Worm (Caenorhabditis elegans) whole organism, midembryonic: ENCODE data around the gene Y51H7C.10.

Experiments
- T22C8.4 ChIP-seq: fragments of 200-800 bp; sonication (Bioruptor generic); IDR thresholded peaks from 2 replicates; pipeline ENCODE4 v1.3.6; 2022; ENCODE audit warnings: missing genetic modification characterization, missing compliant biosample characterization
- klf-2 ChIP-seq: fragments of 200-800 bp; sonication (Bioruptor generic); conservative IDR thresholded peaks from 2 replicates; pipeline ENCODE4 v1.3.6; 2022; ENCODE audit warnings: missing genetic modification reagents, missing genetic modification characterization, missing compliant biosample characterization
- med-1 ChIP-seq: sonication (generic microtip); optimal IDR thresholded peaks from 2 replicates; lab custom pipeline; 2017; ENCODE audit warnings: missing genetic modification characterization, mild to moderate bottlenecking, missing compliant biosample characterization, antibody characterized with exemption, missing genetic modification reagents; ENCODE audit not compliant: insufficient read depth
- ref-1 ChIP-seq: fragments of 200-800 bp; sonication (Bioruptor generic); conservative IDR thresholded peaks from 2 replicates; pipeline ENCODE4 v1.3.6; 2022; ENCODE audit warnings: missing genetic modification reagents, missing genetic modification characterization, missing compliant biosample characterization

DNA sequence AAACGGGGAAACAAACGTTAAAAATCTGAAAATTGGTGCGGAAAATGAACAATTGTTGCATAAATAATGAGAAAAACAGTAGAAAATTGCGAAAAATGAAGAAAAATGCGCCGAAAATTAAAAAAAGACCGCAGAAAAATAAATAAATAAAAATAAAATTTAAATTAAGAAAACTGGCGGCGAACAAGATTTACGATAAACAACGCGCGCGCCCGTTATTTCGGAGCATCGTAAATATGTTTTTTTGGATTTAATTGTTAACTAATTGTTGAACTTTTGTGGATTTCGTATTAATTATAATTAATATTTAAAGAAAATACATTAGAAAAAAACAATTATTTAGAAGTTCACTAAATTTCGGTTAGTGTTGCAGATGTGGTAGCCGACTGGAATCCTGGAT is 46.8 kb downstream of the Y51H7C.10 start:
- no peak for TF ChIP-seq ref-1 (GFP tag; lab: Robert Waterston, UW)
- TF ChIP-seq T22C8.4 (GFP tag; lab: Robert Waterston, UW), result no peak
- no peak for TF ChIP-seq med-1 (GFP tag; lab: Kevin White, UChicago)
- no peak for TF ChIP-seq klf-2 (GFP tag; lab: Robert Waterston, UW)
